Fruit fly (Drosophila melanogaster) whole organism: Measurements from ENCODE around the gene CG14262.

Experiments
- EcR ChIP-seq, 2 experiments: fragments of >200 bp; optimal IDR thresholded peaks; 2 replicates each; lab custom pipeline; 2017; ENCODE audit warnings: missing biosample characterization in 2 of 2, missing genetic modification characterization in 2 of 2, missing genetic modification reagents in 2 of 2
- pan ChIP-seq: fragments of >200 bp; optimal IDR thresholded peaks from 2 replicates; lab custom pipeline; 2017

dm6 chr3R:27273118-27274062, 8.2 kb upstream of the CG14262 start, which contains the start of gene CG5934:
- TF ChIP-seq EcR (GFP tag; optimal IDR thresholded peaks at IDR 0.05; lab: Kevin White, UChicago) (no peak), pan (no peak)
